Fruit fly (Drosophila melanogaster) whole organism, prepupa: Measurements from ENCODE around the gene Qsox4.

Experiments used
- Blimp-1 ChIP-seq: fragments of 200-800 bp; sonication (Bioruptor generic); optimal IDR thresholded peaks from 3 replicates; lab custom pipeline; 2017; ENCODE audit warnings: missing biosample characterization, missing genetic modification characterization, mild to moderate bottlenecking, moderate library complexity, missing genetic modification reagents
- CG10631 ChIP-seq: fragments of 200-800 bp; sonication (Bioruptor generic); optimal IDR thresholded peaks from 2 replicates; lab custom pipeline; 2016; ENCODE audit warnings: missing biosample characterization, missing genetic modification characterization
- CG11762 ChIP-seq: fragments of 200-800 bp; sonication (Bioruptor generic); optimal IDR thresholded peaks from 3 replicates; lab custom pipeline; 2016; ENCODE audit warnings: missing biosample characterization, missing genetic modification characterization; ENCODE audit not compliant: insufficient read depth
- CG15336 ChIP-seq: fragments of 200-800 bp; sonication (Bioruptor generic); IDR thresholded peaks from 2 replicates; pipeline ENCODE4 v1.3.6; 2022; ENCODE audit warnings: missing biosample characterization, missing genetic modification characterization
- CG1621 ChIP-seq: fragments of 200-800 bp; sonication (Bioruptor generic); optimal IDR thresholded peaks from 3 replicates; lab custom pipeline; 2018; ENCODE audit warnings: missing biosample characterization, mild to moderate bottlenecking, missing genetic modification characterization
- CG3032 ChIP-seq: fragments of 200-800 bp; optimal IDR thresholded peaks from 2 replicates; lab custom pipeline; 2019; ENCODE audit warnings: missing biosample characterization, mild to moderate bottlenecking, missing genetic modification characterization, moderate library complexity
- CG32006 ChIP-seq: fragments of 200-800 bp; sonication (Bioruptor generic); optimal IDR thresholded peaks from 3 replicates; lab custom pipeline; 2017; ENCODE audit warnings: missing biosample characterization, mild to moderate bottlenecking, missing genetic modification characterization
- CG34406 ChIP-seq: fragments of 200-800 bp; sonication (Bioruptor generic); optimal IDR thresholded peaks from 3 replicates; lab custom pipeline; 2016; ENCODE audit warnings: missing biosample characterization, missing genetic modification characterization
- CG4318 ChIP-seq: fragments of 200-800 bp; sonication (Bioruptor generic); optimal IDR thresholded peaks from 3 replicates; lab custom pipeline; 2017; ENCODE audit warnings: missing biosample characterization, mild to moderate bottlenecking, missing genetic modification characterization
- CG6854 ChIP-seq: fragments of 200-800 bp; sonication (Bioruptor generic); optimal IDR thresholded peaks from 2 replicates; lab custom pipeline; 2017; ENCODE audit warnings: missing biosample characterization, mild to moderate bottlenecking, missing genetic modification characterization
- CG7368 ChIP-seq: fragments of 200-800 bp; sonication (Bioruptor generic); optimal IDR thresholded peaks from 3 replicates; lab custom pipeline; 2016; ENCODE audit warnings: missing biosample characterization, missing genetic modification characterization
- CG8119 ChIP-seq: fragments of 200-800 bp; sonication (Bioruptor generic); IDR thresholded peaks from 3 replicates; pipeline ENCODE4 v1.3.6; 2022; ENCODE audit warnings: missing biosample characterization, missing genetic modification characterization
- CG8319 ChIP-seq: fragments of 200-800 bp; sonication (Bioruptor generic); optimal IDR thresholded peaks from 3 replicates; lab custom pipeline; 2016; ENCODE audit warnings: missing biosample characterization, missing genetic modification characterization
- CG8632 ChIP-seq: fragments of 200-800 bp; sonication (Bioruptor generic); optimal IDR thresholded peaks from 3 replicates; lab custom pipeline; 2016; ENCODE audit warnings: missing biosample characterization, missing genetic modification characterization
- CG9139 ChIP-seq: fragments of 200-800 bp; sonication (Bioruptor generic); optimal IDR thresholded peaks from 3 replicates; lab custom pipeline; 2017; ENCODE audit warnings: missing biosample characterization, mild to moderate bottlenecking, missing genetic modification characterization
- Eip78C ChIP-seq: fragments of 200-800 bp; sonication (Bioruptor generic); peaks from one replicate; lab custom pipeline; 2016; ENCODE audit warnings: missing biosample characterization, missing genetic modification characterization
- Ets21C ChIP-seq: fragments of 200-800 bp; sonication (Bioruptor generic); optimal IDR thresholded peaks from 3 replicates; lab custom pipeline; 2016; ENCODE audit warnings: missing biosample characterization, missing genetic modification characterization
- Ets96B ChIP-seq: fragments of 200-800 bp; optimal IDR thresholded peaks from 2 replicates; lab custom pipeline; 2019; ENCODE audit warnings: missing biosample characterization, mild to moderate bottlenecking, missing genetic modification characterization, moderate library complexity
- Gug ChIP-seq: fragments of 200-800 bp; sonication (Bioruptor generic); IDR thresholded peaks from 2 replicates; pipeline ENCODE4 v1.3.6; 2022; ENCODE audit warnings: missing biosample characterization, missing genetic modification characterization
- Hr38 ChIP-seq: sonication (Bioruptor generic); optimal IDR thresholded peaks from 2 replicates; lab custom pipeline; 2016; ENCODE audit warnings: missing biosample characterization, missing genetic modification characterization
- Hr39 ChIP-seq: fragments of 200-800 bp; sonication (Bioruptor generic); optimal IDR thresholded peaks from 2 replicates; lab custom pipeline; 2016; ENCODE audit warnings: missing biosample characterization, missing genetic modification characterization
- OdsH ChIP-seq: fragments of 200-800 bp; sonication (Bioruptor generic); optimal IDR thresholded peaks from 3 replicates; lab custom pipeline; 2016; ENCODE audit warnings: missing biosample characterization, missing genetic modification characterization
- Smox ChIP-seq: fragments of 200-800 bp; sonication (Bioruptor generic); optimal IDR thresholded peaks from 3 replicates; lab custom pipeline; 2016; ENCODE audit warnings: missing biosample characterization, missing genetic modification characterization
- Sox102F ChIP-seq: fragments of 200-800 bp; sonication (Bioruptor generic); optimal IDR thresholded peaks from 2 replicates; lab custom pipeline; 2016; ENCODE audit warnings: missing biosample characterization, mild to moderate bottlenecking, missing genetic modification characterization
- Sox14 ChIP-seq: fragments of 200-800 bp; sonication (Bioruptor generic); optimal IDR thresholded peaks from 3 replicates; lab custom pipeline; 2016; ENCODE audit warnings: missing biosample characterization, missing genetic modification characterization
- acj6 ChIP-seq: fragments of 200-800 bp; sonication (Bioruptor generic); optimal IDR thresholded peaks from 3 replicates; lab custom pipeline; 2016; ENCODE audit warnings: missing biosample characterization, missing genetic modification characterization
- cyc ChIP-seq: fragments of 200-800 bp; sonication (Bioruptor generic); optimal IDR thresholded peaks from 3 replicates; lab custom pipeline; 2016; ENCODE audit warnings: missing biosample characterization, missing genetic modification characterization
- dac ChIP-seq: fragments of 200-800 bp; sonication (Bioruptor generic); optimal IDR thresholded peaks from 2 replicates; lab custom pipeline; 2017; ENCODE audit warnings: missing biosample characterization, mild to moderate bottlenecking, missing genetic modification characterization
- dsx ChIP-seq: fragments of 200-800 bp; optimal IDR thresholded peaks from 3 replicates; lab custom pipeline; 2019; ENCODE audit warnings: missing biosample characterization, mild to moderate bottlenecking, missing genetic modification characterization, moderate library complexity; ENCODE audit not compliant: poor library complexity, severe bottlenecking
- esn ChIP-seq: fragments of 200-800 bp; sonication (Bioruptor generic); optimal IDR thresholded peaks from 2 replicates; lab custom pipeline; 2016; ENCODE audit warnings: missing biosample characterization, mild to moderate bottlenecking, missing genetic modification characterization, moderate library complexity
- fd59A ChIP-seq: fragments of 200-800 bp; sonication (Bioruptor generic); optimal IDR thresholded peaks from 2 replicates; lab custom pipeline; 2017; ENCODE audit warnings: missing biosample characterization, mild to moderate bottlenecking, missing genetic modification characterization, missing genetic modification reagents
- fd85E ChIP-seq: fragments of 200-800 bp; sonication (Bioruptor generic); optimal IDR thresholded peaks from 3 replicates; lab custom pipeline; 2016; ENCODE audit warnings: missing biosample characterization, missing genetic modification characterization
- lz ChIP-seq: fragments of 200-800 bp; sonication (Bioruptor generic); optimal IDR thresholded peaks from 3 replicates; lab custom pipeline; 2016; ENCODE audit warnings: missing biosample characterization, missing genetic modification characterization
- net ChIP-seq: fragments of 200-800 bp; sonication (Bioruptor generic); optimal IDR thresholded peaks from 3 replicates; lab custom pipeline; 2016; ENCODE audit warnings: missing biosample characterization, missing genetic modification characterization
- ss ChIP-seq, 2 experiments: fragments of 200-800 bp; sonication (Bioruptor generic); optimal IDR thresholded peaks; 2 replicates in 1 of 2; 3 replicates in 1 of 2; lab custom pipeline; 2017 to 2018; ENCODE audit warnings: mild to moderate bottlenecking in 2 of 2, missing biosample characterization in 2 of 2, missing genetic modification characterization in 2 of 2, moderate library complexity in 1 of 2
- svp ChIP-seq: fragments of 200-800 bp; sonication (Bioruptor generic); peaks from one replicate; lab custom pipeline; 2016; ENCODE audit warnings: missing biosample characterization, missing genetic modification characterization
- topi ChIP-seq: fragments of 200-800 bp; sonication (Bioruptor generic); optimal IDR thresholded peaks from 3 replicates; lab custom pipeline; 2016; ENCODE audit warnings: missing biosample characterization, missing genetic modification characterization

Qsox4 gene

DNA sequence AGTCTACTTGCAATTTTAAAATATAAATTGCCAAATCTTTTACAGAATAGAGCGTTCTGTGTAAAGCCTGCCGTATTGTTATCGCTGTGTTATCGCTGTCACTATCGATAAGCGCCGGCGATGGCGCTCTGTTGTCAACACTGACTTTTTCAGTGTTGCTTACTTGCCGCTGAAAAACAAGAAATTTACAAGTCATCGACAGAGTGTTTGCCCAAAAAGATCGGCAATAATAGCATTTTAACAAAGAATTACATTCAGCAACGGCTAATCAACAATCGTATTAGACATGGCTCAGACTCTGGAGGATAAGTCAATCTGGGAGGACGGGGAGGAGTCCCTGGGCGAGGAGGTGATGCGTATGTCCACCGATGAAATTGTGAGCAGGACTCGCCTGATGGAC lies 50.2 kb downstream of the Qsox4 start, which contains the start of the genes RanBP3 and Rpt5 (continued):
- TF ChIP-seq CG11762: no peak
- no peak for TF ChIP-seq Hr38 (GFP tag; lab: Kevin White, UChicago)
- no peak for TF ChIP-seq CG15336 (GFP tag; lab: Robert Waterston, UW)
- no peak for TF ChIP-seq CG32006 (GFP tag; lab: Kevin White, UChicago)
- peak; percentile 62 for TF ChIP-seq lz (GFP tag; lab: Kevin White, UChicago)
- no peak for TF ChIP-seq Hr39 (GFP tag; lab: Kevin White, UChicago)
- no peak for TF ChIP-seq Ets21C (GFP tag; lab: Kevin White, UChicago)
- TF ChIP-seq cyc: peak; percentile 65
- no peak for TF ChIP-seq Ets96B (tag; lab: Kevin White, UChicago)
- TF ChIP-seq Sox102F (GFP tag; lab: Kevin White, UChicago): no peak
- TF ChIP-seq CG34406 (GFP tag; lab: Kevin White, UChicago): no peak
- no peak for TF ChIP-seq ss (GFP tag; optimal IDR thresholded peaks at IDR 0.05; lab: Kevin White, UChicago)
- no peak for TF ChIP-seq fd85E (GFP tag; lab: Kevin White, UChicago)
- no peak for TF ChIP-seq dac
- TF ChIP-seq net (GFP tag; lab: Kevin White, UChicago): no peak
- TF ChIP-seq dsx: no peak
- TF ChIP-seq CG10631 (GFP tag; lab: Kevin White, UChicago): no peak
- no peak for TF ChIP-seq svp (GFP tag; lab: Kevin White, UChicago)
- no peak for TF ChIP-seq Gug
- TF ChIP-seq CG9139 (GFP tag; lab: Kevin White, UChicago): no peak
- no peak for TF ChIP-seq Eip78C
- no peak for TF ChIP-seq fd59A (GFP tag; lab: Kevin White, UChicago)
- TF ChIP-seq CG6854: peak; percentile 50
- TF ChIP-seq CG4318 (GFP tag; lab: Kevin White, UChicago): no peak
- TF ChIP-seq CG7368 (GFP tag; lab: Kevin White, UChicago): no peak
- TF ChIP-seq topi (GFP tag; lab: Kevin White, UChicago): peak; percentile 69
- TF ChIP-seq CG8632 (GFP tag; lab: Kevin White, UChicago): no peak
- TF ChIP-seq CG1621 (tag; lab: Kevin White, UChicago): peak; percentile 18
- TF ChIP-seq Smox (GFP tag; lab: Kevin White, UChicago): no peak
- peak; percentile 12 for TF ChIP-seq CG3032 (tag; lab: Kevin White, UChicago)
- no peak for TF ChIP-seq CG8319
- TF ChIP-seq CG8119: no peak
- TF ChIP-seq OdsH (GFP tag; lab: Kevin White, UChicago): no peak
- peak; percentile 78 for TF ChIP-seq Sox14
- TF ChIP-seq Blimp-1: no peak
- TF ChIP-seq acj6 (GFP tag; lab: Kevin White, UChicago): no peak
- TF ChIP-seq esn (GFP tag; lab: Kevin White, UChicago): peak; percentile 77
